Fruit fly (Drosophila melanogaster): ENCODE results near the gene Ccp84Aa.

DNA sequence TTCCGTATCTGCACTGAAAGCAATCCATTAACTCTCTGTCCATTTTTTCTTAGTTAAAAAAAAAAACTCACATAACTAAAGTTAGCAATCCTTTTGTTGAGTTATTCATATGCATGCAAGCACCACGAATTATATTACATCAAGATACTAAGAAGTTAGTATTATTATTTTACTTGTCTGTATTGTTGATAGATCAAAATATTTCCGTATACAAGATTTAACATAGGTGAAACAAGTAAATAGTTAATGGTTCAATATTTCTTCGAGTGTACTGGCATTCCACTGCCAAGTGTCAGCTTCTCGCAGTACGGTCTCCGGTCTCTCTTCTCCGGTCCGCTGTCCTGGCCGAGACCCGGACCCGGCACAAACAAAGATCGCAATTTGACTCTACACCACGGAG, 42.3 kb downstream of the Ccp84Aa start:
- TF ChIP-seq ttk (optimal IDR thresholded peaks at IDR 0.05) (no peak), psq (optimal IDR thresholded peaks at IDR 0.05) (no peak)

Data from Kc167 (cell line).